Fruit fly (Drosophila melanogaster): ENCODE results near the gene CG33658.
A peak's percentile ranks its signal among the peaks of the same experiment; 100 is the strongest.

CG33658 gene

dm6 chr3R:24813637-24814301 lies 27.2 kb downstream of the CG33658 start, which contains the start of the genes lili and CG34150:
lili (minus strand) TSS chr3R:24814012.
CG34150 (plus strand) TSS chr3R:24814262.
- TF ChIP-seq CG10631 (GFP tag; optimal IDR thresholded peaks at IDR 0.05) (no peak), Hr39 (GFP tag; optimal IDR thresholded peaks at IDR 0.05) (peak; percentile 70), Gug (GFP tag; IDR thresholded peaks at IDR 0.05) (0 out of 2 replicates have a peak, but pooled peaks have one; percentile 36), Eip78C (GFP tag) (peak; percentile 90), CG11294 (GFP tag; IDR thresholded peaks at IDR 0.05) (no peak), achi (GFP tag; optimal IDR thresholded peaks at IDR 0.05) (peak; percentile 82), CG34406 (GFP tag; optimal IDR thresholded peaks at IDR 0.05) (no peak), CG8319 (GFP tag; optimal IDR thresholded peaks at IDR 0.05) (peak; percentile 37), Eip93F (GFP tag; optimal IDR thresholded peaks at IDR 0.05) (peak; percentile 20), CG31627 (GFP tag; optimal IDR thresholded peaks at IDR 0.05) (peak; percentile 83), Hr4 (GFP tag; optimal IDR thresholded peaks at IDR 0.05) (no peak), Ets21C (GFP tag; optimal IDR thresholded peaks at IDR 0.05) (no peak), CG32006 (GFP tag; optimal IDR thresholded peaks at IDR 0.05) (no peak), CG9139 (GFP tag; optimal IDR thresholded peaks at IDR 0.05) (no peak), Hr38 (GFP tag; optimal IDR thresholded peaks at IDR 0.05) (no peak), Eip75B (GFP tag; optimal IDR thresholded peaks at IDR 0.05) (no peak), fd59A (GFP tag; optimal IDR thresholded peaks at IDR 0.05) (no peak), spab (GFP tag; optimal IDR thresholded peaks at IDR 0.05) (no peak), esn (GFP tag; optimal IDR thresholded peaks at IDR 0.05) (peak; percentile 78), lz (GFP tag; optimal IDR thresholded peaks at IDR 0.05) (peak; percentile 69), svp (GFP tag) (no peak), CG6854 (GFP tag; optimal IDR thresholded peaks at IDR 0.05) (peak; percentile 53), topi (GFP tag; optimal IDR thresholded peaks at IDR 0.05) (peak; percentile 64), CG15336 (GFP tag; IDR thresholded peaks at IDR 0.05) (peak; percentile 32; the same call in 1 of the 2 replicates), Sox15 (GFP tag; optimal IDR thresholded peaks at IDR 0.05) (peak; percentile 51), CG3919 (GFP tag; optimal IDR thresholded peaks at IDR 0.05) (no peak), CG11902 (GFP tag; optimal IDR thresholded peaks at IDR 0.05) (peak; percentile 28), Ets96B (tag; optimal IDR thresholded peaks at IDR 0.05) (peak; percentile 22), CG4318 (GFP tag; optimal IDR thresholded peaks at IDR 0.05) (no peak), fkh (GFP tag; optimal IDR thresholded peaks at IDR 0.05) (no peak), CG7368 (GFP tag; optimal IDR thresholded peaks at IDR 0.05) (peak; percentile 40), CG6276 (GFP tag; optimal IDR thresholded peaks at IDR 0.05) (no peak), CG6808 (GFP tag; optimal IDR thresholded peaks at IDR 0.05) (no peak), dsx (GFP tag; optimal IDR thresholded peaks at IDR 0.05; ENCODE audit: poor library complexity, severe bottlenecking) (peak; percentile 45), Sox14 (GFP tag; optimal IDR thresholded peaks at IDR 0.05) (no peak), dac (GFP tag; optimal IDR thresholded peaks at IDR 0.05) (no peak), ss (GFP tag; optimal IDR thresholded peaks at IDR 0.05) (no peak), CG8632 (GFP tag; optimal IDR thresholded peaks at IDR 0.05) (no peak), vri (GFP tag; optimal IDR thresholded peaks at IDR 0.05) (no peak), CG6163 (GFP tag; IDR thresholded peaks at IDR 0.05) (peak; percentile 38; the same call in 1 of the 3 replicates), CG11762 (GFP tag; optimal IDR thresholded peaks at IDR 0.05; ENCODE audit: insufficient read depth) (peak; percentile 22), acj6 (GFP tag; optimal IDR thresholded peaks at IDR 0.05) (no peak), Met (GFP tag; optimal IDR thresholded peaks at IDR 0.05) (no peak), CG6792 (GFP tag; optimal IDR thresholded peaks at IDR 0.05) (peak; percentile 33), CG1621 (tag; optimal IDR thresholded peaks at IDR 0.05) (no peak), CG10669 (GFP tag; optimal IDR thresholded peaks at IDR 0.05) (no peak), eg (GFP tag; IDR thresholded peaks at IDR 0.05) (peak; percentile 53; the same call in 1 of the 3 replicates), OdsH (GFP tag; optimal IDR thresholded peaks at IDR 0.05) (no peak), salr (GFP tag; optimal IDR thresholded peaks at IDR 0.05) (no peak), fd85E (GFP tag; optimal IDR thresholded peaks at IDR 0.05) (no peak), Blimp-1 (GFP tag; optimal IDR thresholded peaks at IDR 0.05) (no peak)

Measured in whole organism, prepupa.